Worm (Caenorhabditis elegans) whole organism, L2 larva: ENCODE data around the gene F35C11.4.

ENCODE experiments used
- R02D3.7 ChIP-seq: fragments of 150-350 bp; optimal IDR thresholded peaks from 2 replicates; lab custom pipeline; 2014; ENCODE audit warnings: missing biosample characterization, missing genetic modification characterization
- alr-1 ChIP-seq: fragments of 150-350 bp; optimal IDR thresholded peaks from 2 replicates; lab custom pipeline; 2014; ENCODE audit warnings: missing biosample characterization, missing genetic modification characterization
- ama-1 ChIP-seq: fragments of 150-350 bp; optimal IDR thresholded peaks from 2 replicates; lab custom pipeline; 2018; ENCODE audit warnings: inconsistent platforms
- ceh-82 ChIP-seq: fragments of 150-350 bp; optimal IDR thresholded peaks from 2 replicates; lab custom pipeline; 2014; ENCODE audit warnings: missing biosample characterization, missing genetic modification characterization
- lsy-2 ChIP-seq, 2 experiments: fragments of 150-350 bp in 1 of 2; sonication (generic microtip) in 1 of 2; optimal IDR thresholded peaks; 2 replicates each; lab custom pipeline; 2014 to 2017; ENCODE audit warnings: missing biosample characterization in 2 of 2, missing genetic modification characterization in 2 of 2
- nhr-237 ChIP-seq: fragments of 150-350 bp; optimal IDR thresholded peaks from 2 replicates; lab custom pipeline; 2014; ENCODE audit warnings: missing biosample characterization, missing genetic modification characterization
- nhr-77 ChIP-seq: fragments of 150-350 bp; optimal IDR thresholded peaks from 2 replicates; lab custom pipeline; 2014; ENCODE audit warnings: missing biosample characterization, missing genetic modification characterization
- ztf-11 ChIP-seq: sonication (generic microtip); optimal IDR thresholded peaks from 2 replicates; lab custom pipeline; 2017; ENCODE audit warnings: missing biosample characterization, missing genetic modification characterization

DNA sequence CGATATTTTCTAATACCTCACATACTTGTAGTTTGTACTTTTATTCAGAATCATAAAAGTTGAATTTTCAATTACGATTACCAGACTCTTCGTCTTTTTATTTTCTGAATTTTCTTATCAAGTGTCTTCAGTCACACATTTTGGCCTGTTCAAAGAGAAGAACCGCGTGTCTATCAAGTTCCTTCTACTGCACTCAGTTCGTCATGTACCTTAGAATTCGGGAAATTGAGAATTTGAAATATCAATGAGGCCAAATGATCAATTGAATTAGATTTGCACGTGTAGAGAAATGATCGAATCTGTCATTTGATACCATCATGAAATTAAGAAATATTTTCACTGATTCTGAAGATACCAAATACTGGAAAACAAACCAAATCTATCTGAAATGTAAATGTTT, 14.8 kb downstream of the F35C11.4 start:
- TF ChIP-seq alr-1 (tag; lab: Kevin White, UChicago): no peak
- TF ChIP-seq ztf-11 (tag; lab: Kevin White, UChicago): no peak
- no peak for TF ChIP-seq R02D3.7
- TF ChIP-seq lsy-2 (tag; optimal IDR thresholded peaks at IDR 0.05; lab: Kevin White, UChicago): no peak
- TF ChIP-seq nhr-237: no peak
- TF ChIP-seq ama-1 (lab: Kevin White, UChicago): no peak
- no peak for TF ChIP-seq ceh-82
- TF ChIP-seq nhr-77 (tag; lab: Kevin White, UChicago): no peak
